Fruit fly (Drosophila melanogaster) whole organism, prepupa: Measurements from ENCODE around the gene Ask1.

Experiments used
- Blimp-1 ChIP-seq: fragments of 200-800 bp; sonication (Bioruptor generic); optimal IDR thresholded peaks from 3 replicates; lab custom pipeline; 2017; ENCODE audit warnings: missing biosample characterization, missing genetic modification characterization, mild to moderate bottlenecking, moderate library complexity, missing genetic modification reagents
- CG11762 ChIP-seq: fragments of 200-800 bp; sonication (Bioruptor generic); optimal IDR thresholded peaks from 3 replicates; lab custom pipeline; 2016; ENCODE audit warnings: missing biosample characterization, missing genetic modification characterization; ENCODE audit not compliant: insufficient read depth
- CG6163 ChIP-seq: fragments of 200-800 bp; sonication (Bioruptor generic); IDR thresholded peaks from 3 replicates; pipeline ENCODE4 v1.3.6; 2022; ENCODE audit warnings: missing biosample characterization, missing genetic modification characterization
- Ets96B ChIP-seq: fragments of 200-800 bp; optimal IDR thresholded peaks from 2 replicates; lab custom pipeline; 2019; ENCODE audit warnings: missing biosample characterization, mild to moderate bottlenecking, missing genetic modification characterization, moderate library complexity

DNA sequence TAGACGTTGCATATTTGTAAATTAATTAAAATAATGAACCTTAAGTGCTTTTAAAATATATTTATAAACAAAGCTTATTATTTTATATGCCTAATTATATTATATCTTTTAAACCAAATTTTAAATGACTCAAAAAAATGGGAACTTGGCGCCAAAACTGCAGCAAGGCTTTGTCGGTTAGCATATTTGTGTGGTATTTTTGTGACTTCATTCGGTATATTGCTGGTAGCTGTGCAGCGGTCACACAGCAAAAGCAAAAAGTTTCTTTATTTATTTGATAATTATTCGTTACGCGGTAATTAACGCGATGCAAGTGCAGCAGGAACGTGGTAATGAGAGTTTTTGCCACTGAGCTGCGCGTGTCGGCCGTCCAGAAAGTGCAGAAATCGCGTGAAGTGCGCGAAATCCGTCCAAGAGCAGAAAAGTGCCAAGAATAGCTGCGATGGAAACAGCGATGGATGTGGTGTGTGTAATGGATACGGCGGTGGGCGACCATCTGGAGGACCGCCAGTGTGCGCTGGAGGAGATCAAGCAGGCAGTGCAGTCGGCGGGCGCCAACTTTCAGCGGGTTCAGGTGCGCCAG is at the start of gene Ask1:
- no peak for TF ChIP-seq Blimp-1 (GFP tag; lab: Kevin White, UChicago)
- no peak for TF ChIP-seq CG11762 (GFP tag; lab: Kevin White, UChicago)
- TF ChIP-seq Ets96B: no peak
- no peak for TF ChIP-seq CG6163 (GFP tag; lab: Robert Waterston, UW)
